Fruit fly (Drosophila melanogaster) whole organism, embryonic: ENCODE data around the gene CG14329.

Experiments used
- Ada2b ChIP-seq: fragments of 200-800 bp; sonication (Bioruptor generic); IDR thresholded peaks from 2 replicates; pipeline ENCODE4 v1.3.6; 2022; ENCODE audit warnings: missing biosample characterization, missing genetic modification characterization
- B-H1 ChIP-seq: fragments of 200-800 bp; sonication (Bioruptor generic); IDR thresholded peaks from 3 replicates; pipeline ENCODE4 v1.3.6; 2022; ENCODE audit warnings: missing biosample characterization, missing genetic modification characterization
- Bteb2 ChIP-seq: fragments of 200-800 bp; sonication (Bioruptor generic); optimal IDR thresholded peaks from 2 replicates; lab custom pipeline; 2016; ENCODE audit warnings: missing biosample characterization, missing genetic modification characterization
- CG11560 ChIP-seq: fragments of 200-800 bp; sonication (Bioruptor generic); IDR thresholded peaks from 3 replicates; pipeline ENCODE4 v1.3.6; 2022; ENCODE audit warnings: missing biosample characterization, missing genetic modification characterization
- CG11696 ChIP-seq: fragments of 200-800 bp; sonication (Bioruptor generic); IDR thresholded peaks from 2 replicates; pipeline ENCODE4 v1.3.6; 2022; ENCODE audit warnings: missing biosample characterization, missing genetic modification characterization
- CG11723 ChIP-seq: fragments of 200-800 bp; sonication (Bioruptor generic); optimal IDR thresholded peaks from 2 replicates; lab custom pipeline; 2017; ENCODE audit warnings: missing biosample characterization, mild to moderate bottlenecking, missing genetic modification characterization
- CG12659 ChIP-seq: fragments of 200-800 bp; sonication (Bioruptor generic); optimal IDR thresholded peaks from 3 replicates; lab custom pipeline; 2017; ENCODE audit warnings: mild to moderate bottlenecking, missing biosample characterization, missing genetic modification reagents, missing genetic modification characterization
- CG12769 ChIP-seq: fragments of 200-800 bp; sonication (Bioruptor generic); optimal IDR thresholded peaks from 2 replicates; lab custom pipeline; 2019; ENCODE audit warnings: missing biosample characterization, mild to moderate bottlenecking, missing genetic modification characterization, moderate library complexity
- CG13296 ChIP-seq: fragments of 200-800 bp; sonication (Bioruptor generic); optimal IDR thresholded peaks from 3 replicates; lab custom pipeline; 2018; ENCODE audit warnings: missing biosample characterization, mild to moderate bottlenecking, missing genetic modification characterization
- CG13894 ChIP-seq: fragments of 200-800 bp; sonication (Bioruptor generic); optimal IDR thresholded peaks from 3 replicates; lab custom pipeline; 2018; ENCODE audit warnings: missing biosample characterization, mild to moderate bottlenecking, missing genetic modification characterization, moderate library complexity
- CG14441 ChIP-seq: fragments of 200-800 bp; sonication (Bioruptor generic); IDR thresholded peaks from 2 replicates; pipeline ENCODE4 v1.3.6; 2022; ENCODE audit warnings: missing biosample characterization, missing genetic modification characterization
- CG17186 ChIP-seq: fragments of 200-800 bp; sonication (Bioruptor generic); optimal IDR thresholded peaks from 3 replicates; lab custom pipeline; 2017; ENCODE audit warnings: missing biosample characterization, missing genetic modification reagents, missing genetic modification characterization
- CG18619 ChIP-seq: fragments of 200-800 bp; sonication (Bioruptor generic); optimal IDR thresholded peaks from 3 replicates; lab custom pipeline; 2017; ENCODE audit warnings: missing biosample characterization, mild to moderate bottlenecking, missing genetic modification characterization
- CG2678 ChIP-seq: fragments of 200-800 bp; sonication (Bioruptor generic); optimal IDR thresholded peaks from 3 replicates; lab custom pipeline; 2019; ENCODE audit warnings: missing biosample characterization, mild to moderate bottlenecking, missing genetic modification characterization, moderate library complexity
- CG30403 ChIP-seq: fragments of 200-800 bp; sonication (Bioruptor generic); optimal IDR thresholded peaks from 3 replicates; lab custom pipeline; 2016; ENCODE audit warnings: missing biosample characterization, missing genetic modification characterization
- CG3847 ChIP-seq: fragments of 200-800 bp; sonication (Bioruptor generic); IDR thresholded peaks from 2 replicates; pipeline ENCODE4 v1.3.6; 2022; ENCODE audit warnings: missing biosample characterization, missing genetic modification characterization
- CG6272 ChIP-seq: fragments of 200-800 bp; sonication (Bioruptor generic); IDR thresholded peaks from 2 replicates; pipeline ENCODE4 v1.3.6; 2022; ENCODE audit warnings: missing biosample characterization, missing genetic modification characterization
- CG6689 ChIP-seq: fragments of 200-800 bp; sonication (Bioruptor generic); IDR thresholded peaks from 2 replicates; pipeline ENCODE4 v1.3.6; 2022; ENCODE audit warnings: missing biosample characterization, missing genetic modification characterization
- CG6765 ChIP-seq: fragments of 200-800 bp; sonication (Bioruptor generic); optimal IDR thresholded peaks from 3 replicates; lab custom pipeline; 2017; ENCODE audit warnings: missing biosample characterization, mild to moderate bottlenecking, missing genetic modification characterization
- CG7556 ChIP-seq: fragments of 200-800 bp; sonication (Bioruptor generic); optimal IDR thresholded peaks from 2 replicates; lab custom pipeline; 2017; ENCODE audit warnings: missing biosample characterization, mild to moderate bottlenecking, missing genetic modification characterization
- CG7987 ChIP-seq: fragments of 200-800 bp; sonication (Bioruptor generic); optimal IDR thresholded peaks from 2 replicates; lab custom pipeline; 2018; ENCODE audit warnings: missing biosample characterization, mild to moderate bottlenecking, missing genetic modification characterization, moderate library complexity
- CG8478 ChIP-seq: fragments of >200 bp; optimal IDR thresholded peaks from 2 replicates; lab custom pipeline; 2018
- CG9215 ChIP-seq: fragments of 200-800 bp; sonication (Bioruptor generic); IDR thresholded peaks from 2 replicates; pipeline ENCODE4 v1.3.6; 2022; ENCODE audit warnings: missing biosample characterization, missing genetic modification characterization
- Dbx ChIP-seq: fragments of 200-800 bp; sonication (Bioruptor generic); IDR thresholded peaks from 3 replicates; pipeline ENCODE4 v1.3.6; 2022; ENCODE audit warnings: missing biosample characterization, missing genetic modification characterization
- Gsc ChIP-seq: fragments of 200-800 bp; sonication (Bioruptor generic); IDR thresholded peaks from 2 replicates; pipeline ENCODE4 v1.3.6; 2022; ENCODE audit warnings: missing biosample characterization, missing genetic modification characterization
- HLH4C ChIP-seq: fragments of 200-800 bp; sonication (Bioruptor generic); IDR thresholded peaks from 3 replicates; pipeline ENCODE4 v1.3.6; 2022; ENCODE audit warnings: missing biosample characterization, missing genetic modification characterization; ENCODE audit not compliant: partially characterized antibody
- Jarid2 ChIP-seq: fragments of 200-800 bp; sonication (Bioruptor generic); optimal IDR thresholded peaks from 3 replicates; lab custom pipeline; 2017; ENCODE audit warnings: mild to moderate bottlenecking, missing biosample characterization, missing genetic modification reagents, missing genetic modification characterization
- Kr ChIP-seq: fragments of 200-800 bp; sonication (Bioruptor generic); optimal IDR thresholded peaks from 2 replicates; lab custom pipeline; 2017; ENCODE audit warnings: missing biosample characterization, mild to moderate bottlenecking, missing genetic modification characterization
- Mrtf ChIP-seq: fragments of 200-800 bp; sonication (Bioruptor generic); IDR thresholded peaks from 3 replicates; pipeline ENCODE4 v1.3.6; 2022; ENCODE audit warnings: missing biosample characterization, missing genetic modification characterization
- NK7.1 ChIP-seq: fragments of 200-800 bp; sonication (Bioruptor generic); optimal IDR thresholded peaks from 3 replicates; lab custom pipeline; 2016; ENCODE audit warnings: missing biosample characterization, missing genetic modification characterization
- Neu2 ChIP-seq: fragments of 200-800 bp; sonication (Bioruptor generic); optimal IDR thresholded peaks from 3 replicates; lab custom pipeline; 2016; ENCODE audit warnings: missing biosample characterization, missing genetic modification characterization, borderline replicate concordance
- Oaz ChIP-seq: fragments of 200-800 bp; sonication (Bioruptor generic); IDR thresholded peaks from 2 replicates; pipeline ENCODE4 v1.3.6; 2022; ENCODE audit warnings: missing biosample characterization, missing genetic modification characterization
- Sin3A ChIP-seq: fragments of >200 bp; optimal IDR thresholded peaks from 2 replicates; lab custom pipeline; 2018
- TFAM ChIP-seq: fragments of 200-800 bp; sonication (Bioruptor generic); optimal IDR thresholded peaks from 2 replicates; lab custom pipeline; 2017; ENCODE audit warnings: missing biosample characterization, missing genetic modification characterization, inconsistent platforms
- Xrp1 ChIP-seq: fragments of 200-800 bp; sonication (Bioruptor generic); IDR thresholded peaks from 2 replicates; pipeline ENCODE4 v1.3.6; 2022; ENCODE audit warnings: missing biosample characterization, missing genetic modification characterization
- bigmax ChIP-seq: fragments of 200-800 bp; sonication (Bioruptor generic); optimal IDR thresholded peaks from 2 replicates; lab custom pipeline; 2018; ENCODE audit warnings: missing biosample characterization, mild to moderate bottlenecking, missing genetic modification characterization
- cas ChIP-seq: fragments of 200-800 bp; sonication (Bioruptor generic); IDR thresholded peaks from 2 replicates; pipeline ENCODE4 v1.3.6; 2022; ENCODE audit warnings: missing biosample characterization, missing genetic modification characterization
- cato ChIP-seq: fragments of 200-800 bp; sonication (Bioruptor generic); optimal IDR thresholded peaks from 2 replicates; lab custom pipeline; 2016; ENCODE audit warnings: missing biosample characterization, missing genetic modification characterization, borderline replicate concordance
- crp ChIP-seq, 2 experiments: fragments of 200-800 bp; sonication (Bioruptor generic); optimal IDR thresholded peaks; 2 replicates in 1 of 2; 3 replicates in 1 of 2; lab custom pipeline; 2017; ENCODE audit warnings: missing biosample characterization in 2 of 2, missing genetic modification characterization in 2 of 2, mild to moderate bottlenecking in 1 of 2, moderate library complexity in 1 of 2
- disco-r ChIP-seq: fragments of 200-800 bp; sonication (Bioruptor generic); optimal IDR thresholded peaks from 2 replicates; lab custom pipeline; 2016; ENCODE audit warnings: missing biosample characterization, missing genetic modification characterization
- dpn ChIP-seq, 2 experiments: fragments of 200-800 bp; sonication (Bioruptor generic); optimal IDR thresholded peaks; 3 replicates each; lab custom pipeline; 2016; ENCODE audit warnings: missing biosample characterization in 2 of 2, missing genetic modification characterization in 2 of 2
- lov ChIP-seq, 2 experiments: fragments of 200-800 bp in 1 of 2; fragments of >200 bp in 1 of 2; sonication (Bioruptor generic) in 1 of 2; IDR thresholded peaks in 1 of 2; optimal IDR thresholded peaks in 1 of 2; 2 replicates in 1 of 2; 3 replicates in 1 of 2; pipeline versions ENCODE4 v1.3.6 to Lab custom; 2017 to 2022; ENCODE audit warnings: missing biosample characterization in 1 of 2, missing genetic modification characterization in 1 of 2
- nmo ChIP-seq: fragments of 200-800 bp; sonication (Bioruptor generic); optimal IDR thresholded peaks from 2 replicates; lab custom pipeline; 2018; ENCODE audit warnings: missing biosample characterization, mild to moderate bottlenecking, missing genetic modification characterization, moderate library complexity
- pan ChIP-seq, 4 experiments: fragments of >200 bp in 3 of 4; fragments of 200-800 bp in 1 of 4; sonication (Bioruptor generic) in 1 of 4; optimal IDR thresholded peaks in 3 of 4; IDR thresholded peaks in 1 of 4; 2 replicates each; pipeline versions ENCODE4 v1.3.6 to Lab custom; 2017 to 2022; ENCODE audit warnings: missing biosample characterization in 2 of 4, missing genetic modification characterization in 2 of 4, mixed read lengths in 1 of 4
- sisA ChIP-seq: fragments of 200-800 bp; sonication (Bioruptor generic); IDR thresholded peaks from 2 replicates; pipeline ENCODE4 v1.3.6; 2022; ENCODE audit warnings: missing biosample characterization, missing genetic modification characterization
- sqz ChIP-seq: fragments of 200-800 bp; sonication (Bioruptor generic); optimal IDR thresholded peaks from 3 replicates; lab custom pipeline; 2018; ENCODE audit warnings: missing biosample characterization, mild to moderate bottlenecking, missing genetic modification characterization
- tin ChIP-seq: fragments of 200-800 bp; sonication (Bioruptor generic); optimal IDR thresholded peaks from 3 replicates; lab custom pipeline; 2016; ENCODE audit warnings: missing biosample characterization, missing genetic modification characterization
- tll ChIP-seq, 2 experiments: fragments of 200-800 bp in 1 of 2; fragments of >200 bp in 1 of 2; sonication (Bioruptor generic) in 1 of 2; optimal IDR thresholded peaks; 2 replicates each; lab custom pipeline; 2017 to 2019; ENCODE audit warnings: missing biosample characterization in 2 of 2, missing genetic modification characterization in 2 of 2, mild to moderate bottlenecking in 1 of 2, moderate library complexity in 1 of 2
- ttk ChIP-seq: fragments of 200-800 bp; sonication (Bioruptor generic); IDR thresholded peaks from 2 replicates; pipeline ENCODE4 v2.1.2; 2022; ENCODE audit warnings: missing biosample characterization, missing genetic modification characterization

The CG14329 gene

DNA sequence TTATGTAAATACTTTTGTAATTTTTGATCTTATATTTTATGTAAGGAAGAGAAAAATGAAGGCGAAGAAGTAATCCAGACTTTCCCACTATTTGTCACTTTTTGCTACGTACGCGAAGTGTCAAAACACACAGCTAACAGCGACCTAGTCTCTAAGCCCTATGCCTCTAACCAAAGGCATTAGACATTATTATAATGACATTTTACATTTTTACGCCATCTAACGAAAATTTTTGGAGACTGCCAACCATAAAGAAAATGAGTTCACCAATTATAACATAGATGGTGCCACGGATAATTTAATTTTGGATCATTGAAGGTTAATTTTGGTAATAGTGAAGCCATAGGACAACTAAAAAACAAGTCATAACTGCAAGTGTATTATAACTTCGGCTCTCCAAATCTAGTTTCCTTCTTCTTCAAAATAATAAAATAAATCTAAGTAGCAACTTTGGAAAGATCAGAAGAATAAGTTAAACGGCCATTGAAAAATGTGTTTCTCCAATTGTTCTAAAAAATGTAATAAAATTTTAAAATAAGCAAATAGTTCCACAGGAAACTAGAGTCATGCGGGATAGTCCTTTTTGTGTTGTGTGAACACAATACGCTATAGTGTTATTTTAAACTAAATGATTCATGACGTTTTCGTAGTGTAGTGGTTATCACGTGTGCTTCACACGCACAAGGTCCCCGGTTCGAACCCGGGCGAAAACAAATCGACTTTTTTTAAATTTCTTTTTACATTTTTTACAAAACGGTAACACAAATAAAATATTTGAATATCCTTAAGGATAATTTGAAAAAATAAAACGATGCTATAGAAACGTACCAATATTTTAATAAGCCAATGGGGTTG is 8.2 kb downstream of the CG14329 start (continued):
- no peak for TF ChIP-seq CG14441
- peak; percentile 29 for TF ChIP-seq CG7556 (GFP tag; lab: Kevin White, UChicago)
- peak; percentile 5 for TF ChIP-seq tin (GFP tag; lab: Kevin White, UChicago)
- TF ChIP-seq CG2678 (tag; lab: Kevin White, UChicago), result no peak
- no peak for TF ChIP-seq CG6765
- no peak for TF ChIP-seq B-H1 (GFP tag; lab: Robert Waterston, UW)
- no peak for TF ChIP-seq ttk (GFP tag; lab: Robert Waterston, UW)
- peak in 1 of 2 experiments; percentile 43 for TF ChIP-seq tll (GFP tag; optimal IDR thresholded peaks at IDR 0.05; lab: Kevin White, UChicago)
- TF ChIP-seq TFAM (GFP tag; lab: Kevin White, UChicago), result no peak
- peak; percentile 48 for TF ChIP-seq CG12769
- TF ChIP-seq nmo, result peak; percentile 13
- TF ChIP-seq cato, result no peak
- no peak for TF ChIP-seq CG7987
- no peak for TF ChIP-seq sisA (GFP tag; lab: Robert Waterston, UW)
- TF ChIP-seq Oaz (GFP tag; lab: Robert Waterston, UW), result no peak
- TF ChIP-seq Bteb2 (GFP tag; lab: Kevin White, UChicago), result no peak
- TF ChIP-seq cas (GFP tag; lab: Robert Waterston, UW), result no peak
- peak; percentile 70 for TF ChIP-seq bigmax (GFP tag; lab: Kevin White, UChicago)
- no peak for TF ChIP-seq lov (optimal IDR thresholded peaks at IDR 0.05; lab: Kevin White, UChicago)
- no peak for TF ChIP-seq lov (GFP tag; IDR thresholded peaks at IDR 0.05; lab: Robert Waterston, UW)
- TF ChIP-seq Sin3A, result no peak
- no peak for TF ChIP-seq sqz (GFP tag; lab: Kevin White, UChicago)
- TF ChIP-seq dpn (GFP tag; optimal IDR thresholded peaks at IDR 0.05; lab: Kevin White, UChicago), result peak; percentile 23 to 27
- TF ChIP-seq CG8478, result no peak
- no peak for TF ChIP-seq CG12659 (GFP tag; lab: Kevin White, UChicago)
- TF ChIP-seq CG11696 (GFP tag; lab: Robert Waterston, UW), result no peak
- peak; percentile 7 for TF ChIP-seq disco-r (GFP tag; lab: Kevin White, UChicago)
- TF ChIP-seq HLH4C (GFP tag; lab: Robert Waterston, UW), result peak; percentile 80
- peak; percentile 39 for TF ChIP-seq CG30403
- no peak for TF ChIP-seq Xrp1 (GFP tag; lab: Robert Waterston, UW)
- TF ChIP-seq CG17186 (GFP tag; lab: Kevin White, UChicago), result no peak
- no peak for TF ChIP-seq Kr (GFP tag; lab: Kevin White, UChicago)
- no peak for TF ChIP-seq Ada2b (GFP tag; lab: Robert Waterston, UW)
- no peak for TF ChIP-seq crp (GFP tag; optimal IDR thresholded peaks at IDR 0.05; lab: Kevin White, UChicago)
- no peak for TF ChIP-seq CG6689 (GFP tag; lab: Robert Waterston, UW)
- no peak for TF ChIP-seq Jarid2 (GFP tag; lab: Kevin White, UChicago)
- TF ChIP-seq CG11723, result no peak
- peak; percentile 41 for TF ChIP-seq CG13894 (tag; lab: Kevin White, UChicago)
- no peak for TF ChIP-seq CG6272 (GFP tag; lab: Robert Waterston, UW)
- TF ChIP-seq CG11560 (tag; lab: Robert Waterston, UW), result no peak
- TF ChIP-seq CG3847 (GFP tag; lab: Robert Waterston, UW), result no peak
- no peak for TF ChIP-seq Neu2 (GFP tag; lab: Kevin White, UChicago)
- no peak for TF ChIP-seq Mrtf (GFP tag; lab: Robert Waterston, UW)
- peak; percentile 68 for TF ChIP-seq Dbx (GFP tag; lab: Robert Waterston, UW)
- TF ChIP-seq pan (optimal IDR thresholded peaks at IDR 0.05; lab: Kevin White, UChicago), result no peak
- TF ChIP-seq pan (GFP tag; optimal IDR thresholded peaks at IDR 0.05 in 1 of 2, IDR thresholded peaks at IDR 0.05 in 1 of 2), result peak in 1 of 2 experiments; percentile 11
- TF ChIP-seq Gsc (GFP tag; lab: Robert Waterston, UW), result no peak
- no peak for TF ChIP-seq CG18619 (GFP tag; lab: Kevin White, UChicago)
- TF ChIP-seq NK7.1 (GFP tag; lab: Kevin White, UChicago), result no peak
- TF ChIP-seq CG13296 (GFP tag; lab: Kevin White, UChicago), result no peak
- TF ChIP-seq CG9215 (GFP tag; lab: Robert Waterston, UW), result no peak
